Worm (Caenorhabditis elegans): ENCODE data around the gene ppm-1.G.

DNA sequence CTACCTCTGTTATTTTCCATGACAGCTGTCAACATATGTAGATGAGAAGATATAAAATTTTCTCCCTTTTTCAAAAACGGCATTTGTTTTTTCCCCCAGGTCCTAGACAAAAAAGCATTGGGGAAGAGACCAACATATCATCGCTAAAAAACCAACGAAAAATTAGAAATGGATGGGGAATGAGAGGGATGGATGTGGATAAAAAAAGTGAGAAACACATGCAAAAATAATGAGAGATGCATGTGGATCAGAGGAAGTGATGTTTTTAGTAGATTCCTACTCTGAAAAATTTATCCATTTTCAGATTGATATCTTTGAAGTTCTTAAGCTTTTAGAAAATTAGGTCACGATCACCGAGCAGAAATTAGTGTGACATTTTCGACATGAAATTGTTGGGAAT is 21.0 kb upstream of the ppm-1.G start:
- TF ChIP-seq nhr-43 (tag; optimal IDR thresholded peaks at IDR 0.05; ENCODE audit: poor library complexity, severe bottlenecking) (no peak), snpc-4 (tag; optimal IDR thresholded peaks at IDR 0.05) (no peak), nhr-28 (tag; optimal IDR thresholded peaks at IDR 0.05) (no peak), R02D3.7 (tag; optimal IDR thresholded peaks at IDR 0.05) (no peak), lin-39 (tag; optimal IDR thresholded peaks at IDR 0.05) (no peak), ztf-11 (tag; optimal IDR thresholded peaks at IDR 0.05) (no peak), fos-1 (tag; optimal IDR thresholded peaks at IDR 0.05) (no peak), pha-4 (tag; optimal IDR thresholded peaks at IDR 0.05) (no peak), fkh-10 (GFP tag; optimal IDR thresholded peaks at IDR 0.05) (no peak), fkh-2 (tag; optimal IDR thresholded peaks at IDR 0.05) (no peak)
